Worm (Caenorhabditis elegans) whole organism, L4 larva: ENCODE measurements around the gene grld-1.

Experiments
- T26A8.4 ChIP-seq: fragments of 200-800 bp; sonication (Bioruptor generic); IDR thresholded peaks from 2 replicates; pipeline ENCODE4 v1.3.6; 2022; ENCODE audit warnings: missing genetic modification characterization, missing compliant biosample characterization
- Y105C5A.15 ChIP-seq: fragments of 200-800 bp; sonication (Bioruptor generic); IDR thresholded peaks from 2 replicates; pipeline ENCODE4 v1.3.6; 2022; ENCODE audit warnings: missing genetic modification characterization, missing compliant biosample characterization
- Y5F2A.4 ChIP-seq: fragments of 200-800 bp; sonication (Bioruptor generic); optimal IDR thresholded peaks from 2 replicates; lab custom pipeline; 2018; ENCODE audit warnings: mild to moderate bottlenecking, missing genetic modification characterization, missing compliant biosample characterization
- aha-1 ChIP-seq: fragments of 150-350 bp; peaks from one replicate; lab custom pipeline; 2014; ENCODE audit warnings: missing biosample characterization, missing genetic modification characterization
- ama-1 ChIP-seq: fragments of 150-350 bp; optimal IDR thresholded peaks from 2 replicates; lab custom pipeline; 2014; ENCODE audit warnings: inconsistent platforms, mixed read lengths
- arid-1 ChIP-seq: fragments of 200-800 bp; sonication (Bioruptor generic); conservative IDR thresholded peaks from 2 replicates; pipeline ENCODE4 v1.3.6; 2022; ENCODE audit warnings: missing genetic modification reagents, missing genetic modification characterization, missing compliant biosample characterization
- ceh-32 ChIP-seq: sonication (generic microtip); optimal IDR thresholded peaks from 2 replicates; lab custom pipeline; 2016; ENCODE audit warnings: mild to moderate bottlenecking, missing genetic modification characterization, missing compliant biosample characterization; ENCODE audit not compliant: poor library complexity
- cey-2 ChIP-seq: sonication (generic microtip); optimal IDR thresholded peaks from 3 replicates; lab custom pipeline; 2017; ENCODE audit warnings: missing genetic modification characterization, mild to moderate bottlenecking, missing compliant biosample characterization, antibody characterized with exemption, borderline replicate concordance; ENCODE audit not compliant: insufficient read depth
- daf-12 ChIP-seq: fragments of 150-350 bp; optimal IDR thresholded peaks from 2 replicates; lab custom pipeline; 2014; ENCODE audit warnings: missing biosample characterization, missing genetic modification reagents, missing genetic modification characterization
- daf-16 ChIP-seq, 3 experiments: sonication (generic microtip); optimal IDR thresholded peaks; 2 replicates each; lab custom pipeline; 2016 to 2017; ENCODE audit warnings: missing genetic modification characterization in 3 of 3, missing genetic modification reagents in 3 of 3, mild to moderate bottlenecking in 2 of 3, missing compliant biosample characterization in 2 of 3, missing biosample characterization in 1 of 3, moderate library complexity in 1 of 3
- hif-1 ChIP-seq, 2 experiments: sonication (generic microtip); optimal IDR thresholded peaks; 2 replicates each; lab custom pipeline; 2016 to 2017; ENCODE audit warnings: missing compliant biosample characterization in 2 of 2, missing genetic modification characterization in 2 of 2, missing genetic modification reagents in 2 of 2, missing genotype in 2 of 2, mild to moderate bottlenecking in 1 of 2
- hlh-30 ChIP-seq: sonication (generic microtip); optimal IDR thresholded peaks from 2 replicates; lab custom pipeline; 2017; ENCODE audit warnings: antibody characterized with exemption, mild to moderate bottlenecking, missing genetic modification characterization, missing compliant biosample characterization; ENCODE audit not compliant: insufficient read depth
- lir-3 ChIP-seq: sonication (generic microtip); optimal IDR thresholded peaks from 2 replicates; lab custom pipeline; 2016; ENCODE audit warnings: mild to moderate bottlenecking, missing genetic modification characterization, missing compliant biosample characterization
- mdl-1 ChIP-seq, 2 experiments: fragments of 150-350 bp in 1 of 2; sonication (generic microtip) in 1 of 2; optimal IDR thresholded peaks; 2 replicates each; lab custom pipeline; 2014 to 2017; ENCODE audit warnings: missing biosample characterization in 2 of 2, missing genetic modification characterization in 2 of 2
- mep-1 ChIP-seq: fragments of 150-350 bp; sonication (generic microtip); optimal IDR thresholded peaks from 3 replicates; lab custom pipeline; 2014; ENCODE audit warnings: missing biosample characterization, missing genetic modification characterization
- mxl-3 ChIP-seq: fragments of 200-800 bp; sonication (Bioruptor generic); optimal IDR thresholded peaks from 2 replicates; lab custom pipeline; 2018; ENCODE audit warnings: mild to moderate bottlenecking, missing genetic modification characterization, missing compliant biosample characterization
- nhr-102 ChIP-seq: sonication (generic microtip); optimal IDR thresholded peaks from 2 replicates; lab custom pipeline; 2016; ENCODE audit warnings: mild to moderate bottlenecking, missing genetic modification characterization, moderate library complexity, missing compliant biosample characterization
- nhr-11 ChIP-seq: fragments of 150-350 bp; optimal IDR thresholded peaks from 2 replicates; lab custom pipeline; 2014; ENCODE audit warnings: missing biosample characterization, missing genetic modification characterization
- nhr-25 ChIP-seq: sonication (generic microtip); optimal IDR thresholded peaks from 2 replicates; lab custom pipeline; 2017; ENCODE audit warnings: missing genetic modification characterization, mild to moderate bottlenecking, missing compliant biosample characterization, antibody characterized with exemption, moderate library complexity, borderline replicate concordance; ENCODE audit not compliant: insufficient read depth
- nhr-42 ChIP-seq: fragments of 200-800 bp; sonication (Bioruptor generic); IDR thresholded peaks from 2 replicates; pipeline ENCODE4 v1.3.6; 2022; ENCODE audit warnings: missing genetic modification characterization, missing compliant biosample characterization
- nhr-6 ChIP-seq: fragments of 150-350 bp; optimal IDR thresholded peaks from 2 replicates; lab custom pipeline; 2014; ENCODE audit warnings: missing biosample characterization, missing genetic modification characterization
- set-16 ChIP-seq: fragments of 200-800 bp; sonication (Bioruptor generic); IDR thresholded peaks from 2 replicates; pipeline ENCODE4 v1.3.6; 2022; ENCODE audit warnings: missing genetic modification reagents, missing genetic modification characterization, missing compliant biosample characterization
- unc-62 ChIP-seq, 3 experiments: fragments of 150-350 bp in 1 of 3; sonication (generic microtip); optimal IDR thresholded peaks in 2 of 3; peaks in 1 of 3; 1 replicate in 1 of 3; 2 replicates in 2 of 3; lab custom pipeline; 2014 to 2017; ENCODE audit warnings: missing biosample characterization in 3 of 3, missing genetic modification characterization in 3 of 3, missing genetic modification reagents in 3 of 3, missing genotype in 1 of 3
- zfp-2 ChIP-seq: sonication (generic microtip); optimal IDR thresholded peaks from 2 replicates; lab custom pipeline; 2016; ENCODE audit warnings: mild to moderate bottlenecking, missing genetic modification characterization, missing compliant biosample characterization
- zfp-3 ChIP-seq: fragments of 200-800 bp; sonication (Bioruptor generic); conservative IDR thresholded peaks from 2 replicates; pipeline ENCODE4 v1.3.6; 2022; ENCODE audit warnings: missing genetic modification reagents, missing genetic modification characterization, missing compliant biosample characterization

The grld-1 gene

DNA sequence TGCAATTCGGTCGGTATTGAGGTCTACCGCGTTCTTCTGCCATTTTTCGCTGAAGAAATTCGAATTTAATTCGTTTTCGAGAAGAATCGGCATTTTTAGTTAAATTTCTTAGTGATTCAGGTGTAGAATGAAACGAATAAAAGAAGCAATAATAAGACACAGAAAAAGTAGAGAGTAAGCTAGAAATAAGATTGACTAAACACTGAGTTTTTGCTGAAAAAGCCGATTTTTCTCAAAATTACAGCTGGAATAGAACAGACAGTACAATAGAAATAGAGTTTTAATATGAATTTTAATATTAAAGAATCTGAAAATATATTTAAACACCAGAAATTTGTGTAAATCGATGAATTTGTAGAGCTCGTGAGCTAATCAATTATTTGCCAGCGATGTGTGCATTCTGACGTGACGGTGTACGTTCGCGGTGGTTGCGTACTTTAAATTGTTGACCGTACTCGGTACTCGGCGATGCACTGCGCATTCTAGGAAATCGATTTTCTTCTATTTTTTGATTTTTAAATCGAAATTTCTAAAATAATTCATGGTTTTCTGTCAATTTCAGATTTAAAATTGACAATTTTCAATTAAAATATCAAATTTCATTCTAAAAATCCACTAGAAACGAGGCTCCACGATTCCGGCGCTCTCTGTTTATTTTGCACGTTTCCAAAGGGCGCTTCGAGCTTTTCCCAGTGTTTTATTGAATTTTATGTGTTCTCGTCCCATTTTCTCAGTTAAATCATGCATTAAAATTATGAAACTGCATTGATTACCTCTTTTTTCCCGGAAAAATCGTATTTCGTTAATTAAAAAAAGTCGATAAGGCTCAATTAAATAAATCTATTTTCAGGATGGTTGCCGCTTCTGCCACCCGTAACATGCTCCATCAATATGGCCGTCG is at the start of gene grld-1, which contains the start of gene cox-6C (continued):
- TF ChIP-seq nhr-25 (tag; lab: Kevin White, UChicago) (no peak), hif-1 (tag; optimal IDR thresholded peaks at IDR 0.05; lab: Kevin White, UChicago) (peak in 1 of 2 experiments; percentile 85), mdl-1 (tag; optimal IDR thresholded peaks at IDR 0.05; lab: Kevin White, UChicago) (peak in 1 of 2 experiments; percentile 26), ama-1 (lab: Kevin White, UChicago) (no peak), arid-1 (no peak), nhr-42 (no peak), ceh-32 (tag; lab: Kevin White, UChicago) (no peak), T26A8.4 (GFP tag; lab: Robert Waterston, UW) (no peak), cey-2 (tag; lab: Kevin White, UChicago) (no peak)

DNA sequence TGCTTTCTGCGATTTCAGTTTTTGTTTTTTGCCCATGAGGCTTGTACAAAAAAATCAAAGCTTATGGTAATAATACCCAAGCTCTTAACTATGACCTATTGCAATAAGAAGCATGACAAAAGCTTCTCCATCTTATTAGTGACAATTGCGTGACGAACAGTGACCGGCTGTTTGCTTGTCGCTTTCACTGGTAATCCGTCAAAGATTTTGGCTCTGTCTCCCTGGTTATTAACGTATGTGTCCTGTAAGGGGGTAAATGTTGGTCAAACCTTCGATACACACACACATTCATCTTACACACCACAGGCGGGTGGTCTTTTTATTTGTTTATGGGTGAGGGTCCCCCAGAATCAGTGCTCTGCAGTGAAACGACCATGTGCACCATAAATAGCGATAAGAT is 48.4 kb upstream of the grld-1 start:
- no peak for TF ChIP-seq Y105C5A.15 (GFP tag; lab: Robert Waterston, UW)
- TF ChIP-seq mxl-3 (GFP tag; lab: Kevin White, UChicago) = no peak
- TF ChIP-seq aha-1 (tag; lab: Kevin White, UChicago) = peak; percentile 56
- TF ChIP-seq, all 104 proteins: peak for 1

DNA sequence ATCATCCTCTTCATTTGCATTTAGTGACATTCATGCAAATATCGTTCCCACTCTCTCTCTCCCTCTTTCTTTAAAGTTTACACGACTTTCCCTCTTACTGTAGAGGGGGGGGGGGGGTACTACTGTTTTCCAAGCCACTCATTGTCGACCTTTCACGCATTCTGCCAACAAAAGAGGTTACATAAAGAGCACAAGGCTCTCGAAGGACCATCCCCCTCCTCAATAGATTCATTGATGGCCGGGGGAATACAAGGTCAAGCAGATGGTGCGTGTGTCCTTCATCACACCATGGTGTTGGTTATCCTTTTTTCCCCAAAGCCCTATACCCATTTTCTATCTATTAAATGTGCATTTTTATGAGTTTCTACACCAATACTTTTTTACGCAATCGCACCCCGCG is 47.3 kb upstream of the grld-1 start:
- TF ChIP-seq Y5F2A.4 (GFP tag; lab: Kevin White, UChicago) (no peak), aha-1 (tag; lab: Kevin White, UChicago) (peak; percentile 42), zfp-2 (tag; lab: Kevin White, UChicago) (no peak)

DNA sequence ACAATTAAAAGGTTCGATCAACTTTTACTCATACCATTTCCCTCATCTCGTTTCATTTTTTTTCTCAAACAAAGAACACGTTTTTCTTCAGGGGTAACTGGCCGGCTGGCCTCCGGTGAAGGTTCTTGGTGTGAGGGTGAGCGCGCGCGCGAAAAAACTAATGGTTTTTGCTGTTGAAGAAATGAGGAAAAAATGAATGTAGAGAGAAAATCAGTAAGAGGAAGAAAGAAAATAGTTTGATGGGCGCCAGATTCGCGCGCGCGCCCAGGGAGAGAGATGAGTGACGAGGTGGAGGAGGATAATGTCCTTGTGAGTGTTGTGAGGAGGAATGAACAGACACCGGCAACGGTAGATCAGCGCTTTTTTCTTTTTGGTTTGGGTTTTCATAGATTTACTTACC is 45.3 kb upstream of the grld-1 start:
- no peak for TF ChIP-seq nhr-11 (tag; lab: Kevin White, UChicago)
- 0 out of 2 replicates have a peak, but pooled peaks have one; percentile 13 for TF ChIP-seq set-16 (GFP tag; lab: Robert Waterston, UW)
- no peak for TF ChIP-seq nhr-6
- no peak for TF ChIP-seq zfp-3
- TF ChIP-seq ama-1 (lab: Kevin White, UChicago) = no peak
- peak; percentile 5 for TF ChIP-seq hlh-30 (tag; lab: Kevin White, UChicago)
- TF ChIP-seq unc-62 (GFP tag; optimal IDR thresholded peaks at IDR 0.05 in 1 of 2; lab: Kevin White, UChicago) = peak in 1 of 2 experiments; percentile 78
- TF ChIP-seq unc-62 (tag; optimal IDR thresholded peaks at IDR 0.05; lab: Kevin White, UChicago) = no peak
- no peak for TF ChIP-seq nhr-42

DNA sequence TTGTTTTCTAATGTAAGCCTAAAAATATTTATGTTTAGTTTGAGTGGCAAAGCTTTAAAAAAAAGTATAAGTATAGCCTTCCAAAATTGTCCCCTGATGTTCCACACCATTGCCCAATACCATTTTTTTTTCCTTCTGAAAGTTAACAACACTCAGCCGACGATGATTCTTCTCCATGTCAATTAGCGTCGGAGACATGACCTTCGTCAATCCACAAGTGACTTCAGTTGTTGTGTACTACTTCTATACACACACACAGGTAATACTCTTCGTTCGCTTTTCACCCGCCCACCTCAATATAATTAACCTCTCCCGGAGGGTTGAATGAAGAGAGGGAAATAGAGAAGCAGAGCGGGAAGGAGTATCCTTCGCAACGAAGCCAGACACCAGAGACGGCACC is 39.0 kb upstream of the grld-1 start, which contains the start of gene cutl-24:
Gene cutl-24, plus strand, starts transcription at position 301 of the 400 bp plus-strand sequence.
- no peak for TF ChIP-seq nhr-102
- no peak for TF ChIP-seq mep-1 (tag; lab: Kevin White, UChicago)
- TF ChIP-seq unc-62 (GFP tag; optimal IDR thresholded peaks at IDR 0.05 in 1 of 2; lab: Kevin White, UChicago) = no peak
- no peak for TF ChIP-seq unc-62 (tag; optimal IDR thresholded peaks at IDR 0.05; lab: Kevin White, UChicago)
- TF ChIP-seq daf-12 (tag; lab: Kevin White, UChicago) = no peak

DNA sequence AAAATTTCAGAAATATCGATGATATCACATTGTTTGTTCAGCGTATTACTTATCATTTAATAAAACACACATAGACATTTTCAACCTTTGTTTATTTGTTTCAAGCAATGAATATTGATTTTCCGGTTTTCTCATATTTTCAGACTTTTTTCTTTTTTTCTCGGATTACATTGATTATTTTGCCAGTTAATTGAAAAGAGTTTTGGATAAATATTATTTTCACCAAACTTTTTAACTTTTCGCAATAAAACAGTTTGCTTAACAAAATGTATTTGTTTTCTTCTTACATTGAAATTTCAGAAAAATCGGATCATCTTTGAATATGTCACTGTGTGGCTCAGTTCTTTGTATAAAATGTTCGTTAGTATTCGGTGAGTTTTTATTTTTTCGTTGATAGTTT is 36.8 kb upstream of the grld-1 start, which contains the start of gene Y38C1AA.6:
Gene Y38C1AA.6, plus strand, starts transcription at position 301 of the 400 bp plus-strand sequence.
- no peak for TF ChIP-seq lir-3 (tag; lab: Kevin White, UChicago)
- TF ChIP-seq daf-16 (GFP tag; optimal IDR thresholded peaks at IDR 0.05; lab: Kevin White, UChicago) = no peak
- TF ChIP-seq daf-16 (tag; optimal IDR thresholded peaks at IDR 0.05; lab: Kevin White, UChicago) = peak; percentile 62
